Worm (Caenorhabditis elegans): ENCODE results near the gene K07D4.5.

The K07D4.5 gene

DNA sequence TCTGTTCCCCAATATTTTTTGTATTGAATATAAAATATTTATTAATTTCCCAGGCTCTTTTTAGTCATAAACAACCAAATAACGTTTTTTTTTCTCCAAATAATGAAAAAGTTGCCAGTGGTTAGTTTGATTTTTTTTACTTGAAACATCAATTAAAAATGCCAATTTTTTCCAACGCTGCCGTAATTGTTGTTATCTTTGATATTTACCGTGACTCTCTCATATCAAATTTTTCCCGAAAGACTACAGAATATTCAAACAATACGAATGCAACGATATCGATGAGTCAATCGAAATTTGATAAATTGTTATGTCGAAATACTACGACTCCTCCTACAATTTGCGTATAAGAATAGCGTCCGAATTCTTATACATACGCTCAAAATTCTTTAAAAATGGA is 38.5 kb downstream of the K07D4.5 start, which contains the start of gene K10G6.5:
TSS of gene K10G6.5 (plus strand) at position 345 of the 400 bp plus-strand sequence.
- TF ChIP-seq ztf-1 (GFP tag; conservative IDR thresholded peaks at IDR 0.05) (no peak), fos-1 (tag; optimal IDR thresholded peaks at IDR 0.05) (peak; percentile 49)

DNA sequence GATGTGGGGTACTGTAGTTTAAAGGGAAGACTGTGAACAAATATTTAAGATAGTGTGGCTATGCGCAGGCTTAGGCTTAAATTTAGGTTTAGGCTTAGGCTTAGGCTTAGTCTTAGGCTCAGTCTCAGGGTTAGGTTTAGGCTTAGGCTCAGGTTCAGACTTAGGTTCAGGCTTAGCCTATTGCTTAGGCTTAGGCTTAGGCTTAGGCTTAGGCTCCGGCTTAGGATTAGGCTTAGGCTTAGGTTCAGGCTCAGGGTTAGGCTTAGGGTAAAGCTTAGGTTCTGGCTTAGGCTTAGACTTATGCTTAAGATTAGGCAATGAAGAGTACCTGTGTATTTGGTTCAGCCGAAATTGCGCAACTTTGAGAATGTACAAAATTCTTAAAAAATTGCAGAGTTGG is 41.1 kb downstream of the K07D4.5 start:
- TF ChIP-seq egl-27 (tag; optimal IDR thresholded peaks at IDR 0.05) = no peak
- TF ChIP-seq mbf-1 (tag; optimal IDR thresholded peaks at IDR 0.05) = no peak
- no peak for TF ChIP-seq ceh-16 (tag; optimal IDR thresholded peaks at IDR 0.05)
- no peak for TF ChIP-seq lin-39 (tag; optimal IDR thresholded peaks at IDR 0.05)
- TF ChIP-seq skn-1 (tag; optimal IDR thresholded peaks at IDR 0.05) = no peak
- no peak for TF ChIP-seq unc-55 (GFP tag; optimal IDR thresholded peaks at IDR 0.05)
- no peak for TF ChIP-seq gmeb-1 (tag; optimal IDR thresholded peaks at IDR 0.05)
- no peak for TF ChIP-seq ceh-82 (tag; optimal IDR thresholded peaks at IDR 0.05)
- TF ChIP-seq nhr-12 (tag; optimal IDR thresholded peaks at IDR 0.05) = no peak
- TF ChIP-seq unc-39 (tag; optimal IDR thresholded peaks at IDR 0.05) = no peak
- no peak for TF ChIP-seq mdl-1 (tag; optimal IDR thresholded peaks at IDR 0.05)
- no peak for TF ChIP-seq elt-1 (tag; optimal IDR thresholded peaks at IDR 0.05)

DNA sequence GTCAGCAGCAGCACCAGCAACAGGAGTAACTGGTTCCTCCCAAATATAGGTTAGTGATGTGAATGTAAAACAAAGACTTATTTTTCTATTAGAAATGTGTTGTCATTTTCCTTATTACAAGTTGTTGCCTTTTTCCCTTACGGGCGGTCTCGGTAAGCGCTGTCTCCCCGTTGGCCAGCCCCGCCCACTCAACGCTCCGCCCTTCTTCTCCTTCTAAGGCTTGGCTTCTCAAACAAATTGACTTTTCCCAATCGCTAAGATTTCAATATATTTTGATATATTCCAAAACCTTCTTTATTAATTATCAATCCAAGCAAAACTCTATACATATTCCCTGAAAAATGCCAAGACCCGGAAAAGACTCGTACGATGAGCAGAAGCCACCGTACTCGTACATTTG is 43.0 kb downstream of the K07D4.5 start, which contains the start of gene lin-31:
TSS of gene lin-31 (plus strand) at position 237 of the 400 bp plus-strand sequence.
- no peak for TF ChIP-seq nhr-77 (tag; optimal IDR thresholded peaks at IDR 0.05)
- no peak for TF ChIP-seq alr-1 (tag; optimal IDR thresholded peaks at IDR 0.05)
- no peak for TF ChIP-seq ama-1 (optimal IDR thresholded peaks at IDR 0.05)
- no peak for TF ChIP-seq elt-3 (tag; optimal IDR thresholded peaks at IDR 0.05)
- TF ChIP-seq egl-27 (tag; optimal IDR thresholded peaks at IDR 0.05) = no peak
- no peak for TF ChIP-seq nhr-21 (tag; optimal IDR thresholded peaks at IDR 0.05)
- no peak for TF ChIP-seq nhr-237 (tag; optimal IDR thresholded peaks at IDR 0.05)
- no peak for TF ChIP-seq ceh-82 (tag; optimal IDR thresholded peaks at IDR 0.05)
- TF ChIP-seq crh-2 (tag; optimal IDR thresholded peaks at IDR 0.05) = no peak
- no peak for TF ChIP-seq ztf-11 (tag; optimal IDR thresholded peaks at IDR 0.05)
- no peak for TF ChIP-seq nhr-12 (tag; optimal IDR thresholded peaks at IDR 0.05)
- TF ChIP-seq sma-3 (GFP tag; optimal IDR thresholded peaks at IDR 0.05) = no peak
- no peak for TF ChIP-seq nhr-25 (tag; optimal IDR thresholded peaks at IDR 0.05)
- no peak for TF ChIP-seq nhr-11 (tag; optimal IDR thresholded peaks at IDR 0.05)
- no peak for TF ChIP-seq F13H6.1 (tag; optimal IDR thresholded peaks at IDR 0.05)
- TF ChIP-seq lsy-2 (tag; optimal IDR thresholded peaks at IDR 0.05) = no peak
- TF ChIP-seq sem-4 (tag; optimal IDR thresholded peaks at IDR 0.05) = no peak
- no peak for TF ChIP-seq nhr-10 (tag; optimal IDR thresholded peaks at IDR 0.05)

DNA sequence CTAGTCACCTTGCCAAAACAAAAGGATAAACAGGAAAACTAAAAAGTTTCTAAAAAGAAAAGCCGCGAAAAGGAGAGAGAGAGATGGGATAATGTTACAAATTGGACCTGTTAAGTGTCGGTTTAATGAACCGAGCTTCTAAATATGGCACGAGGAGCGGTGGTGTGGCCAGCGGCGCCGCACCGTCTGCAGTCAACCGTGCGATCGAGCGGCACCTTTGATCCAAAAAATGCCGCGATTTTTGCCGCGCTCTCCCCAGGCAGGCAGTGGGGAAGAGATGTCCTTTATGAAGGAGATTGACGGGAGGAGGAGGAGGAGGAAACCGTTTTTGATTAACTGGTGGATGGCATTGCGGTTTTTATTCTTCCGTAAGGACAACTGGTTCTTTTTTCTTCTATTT is 45.0 kb downstream of the K07D4.5 start:
- TF ChIP-seq zag-1 (tag; optimal IDR thresholded peaks at IDR 0.05) = no peak
- no peak for TF ChIP-seq unc-62 (GFP tag; optimal IDR thresholded peaks at IDR 0.05)
- no peak for TF ChIP-seq egl-27 (tag; optimal IDR thresholded peaks at IDR 0.05)
- no peak for TF ChIP-seq fos-1 (tag; optimal IDR thresholded peaks at IDR 0.05)
- TF ChIP-seq snpc-4 (tag; optimal IDR thresholded peaks at IDR 0.05) = no peak
- TF ChIP-seq nhr-10 (tag; optimal IDR thresholded peaks at IDR 0.05) = no peak
- no peak for TF ChIP-seq nhr-129 (tag; optimal IDR thresholded peaks at IDR 0.05)
- TF ChIP-seq nhr-23 (tag; optimal IDR thresholded peaks at IDR 0.05) = no peak
- TF ChIP-seq ztf-4 (tag; optimal IDR thresholded peaks at IDR 0.05) = no peak
- no peak for TF ChIP-seq lin-11 (tag; optimal IDR thresholded peaks at IDR 0.05)
- no peak for TF ChIP-seq crh-2 (tag; optimal IDR thresholded peaks at IDR 0.05)
- no peak for TF ChIP-seq nhr-12 (tag; optimal IDR thresholded peaks at IDR 0.05)

DNA sequence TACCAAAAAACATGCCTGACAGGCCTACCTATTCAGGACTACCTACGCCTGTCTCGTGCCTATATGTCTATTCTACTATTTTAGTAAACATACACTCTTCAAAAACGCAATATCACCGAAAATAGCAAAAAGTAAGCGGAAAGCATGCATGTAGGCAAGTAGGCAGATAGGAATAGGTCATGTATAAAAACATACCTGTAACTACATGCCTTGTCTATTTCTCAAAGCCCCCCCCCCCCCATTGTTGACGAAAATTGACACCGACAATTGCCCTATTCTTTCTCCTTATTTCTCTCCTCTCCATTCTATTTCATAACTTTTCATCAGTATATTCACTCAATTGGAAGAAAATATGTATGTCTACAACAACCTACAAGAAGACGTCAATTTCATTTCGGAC is 47.2 kb downstream of the K07D4.5 start:
- TF ChIP-seq lin-13 (GFP tag; optimal IDR thresholded peaks at IDR 0.05) (no peak), nhr-237 (tag; optimal IDR thresholded peaks at IDR 0.05) (no peak)

Data from whole organism, L2 larva.